Worm (Caenorhabditis elegans) whole organism, L4 larva: Measurements from ENCODE around the gene C02F5.13.
A peak's percentile ranks its signal among the peaks of the same experiment; 100 is the strongest.

Source experiments
- D1046.2 ChIP-seq: fragments of 200-800 bp; sonication (Bioruptor generic); IDR thresholded peaks from 2 replicates; pipeline ENCODE4 v1.3.6; 2022; ENCODE audit warnings: missing genetic modification characterization, missing compliant biosample characterization
- F37D6.2 ChIP-seq: sonication (generic microtip); optimal IDR thresholded peaks from 2 replicates; lab custom pipeline; 2016; ENCODE audit warnings: mild to moderate bottlenecking, missing genetic modification characterization, missing compliant biosample characterization
- T20F7.1 ChIP-seq: fragments of 200-800 bp; sonication (Bioruptor generic); optimal IDR thresholded peaks from 2 replicates; lab custom pipeline; 2018; ENCODE audit warnings: mild to moderate bottlenecking, missing genetic modification characterization, missing compliant biosample characterization
- aha-1 ChIP-seq: fragments of 150-350 bp; peaks from one replicate; lab custom pipeline; 2014; ENCODE audit warnings: missing biosample characterization, missing genetic modification characterization
- aly-2 ChIP-seq: sonication (generic microtip); optimal IDR thresholded peaks from 2 replicates; lab custom pipeline; 2018; ENCODE audit warnings: missing biosample characterization, missing genetic modification characterization
- ceh-20 ChIP-seq: fragments of 200-800 bp; sonication (Bioruptor generic); IDR thresholded peaks from 2 replicates; pipeline ENCODE4 v1.3.6; 2022; ENCODE audit warnings: missing genetic modification reagents, missing genetic modification characterization, missing compliant biosample characterization
- daf-16 ChIP-seq, 3 experiments: sonication (generic microtip); optimal IDR thresholded peaks; 2 replicates each; lab custom pipeline; 2016 to 2017; ENCODE audit warnings: missing genetic modification characterization in 3 of 3, missing genetic modification reagents in 3 of 3, mild to moderate bottlenecking in 2 of 3, missing compliant biosample characterization in 2 of 3, missing biosample characterization in 1 of 3, moderate library complexity in 1 of 3
- dmd-6 ChIP-seq: fragments of 200-800 bp; sonication (Bioruptor generic); IDR thresholded peaks from 2 replicates; pipeline ENCODE4 v1.3.6; 2022; ENCODE audit warnings: missing genetic modification reagents, missing genetic modification characterization, missing compliant biosample characterization
- dmd-8 ChIP-seq: fragments of 200-800 bp; sonication (Bioruptor generic); IDR thresholded peaks from 2 replicates; pipeline ENCODE4 v1.3.6; 2022; ENCODE audit warnings: missing genetic modification characterization, missing compliant biosample characterization
- dve-1 ChIP-seq: sonication (generic microtip); optimal IDR thresholded peaks from 2 replicates; lab custom pipeline; 2017; ENCODE audit warnings: antibody characterized with exemption, mild to moderate bottlenecking, missing genetic modification characterization, missing compliant biosample characterization; ENCODE audit not compliant: insufficient read depth
- fkh-10 ChIP-seq: fragments of 150-350 bp; optimal IDR thresholded peaks from 2 replicates; lab custom pipeline; 2014; ENCODE audit warnings: missing biosample characterization, missing genetic modification reagents, missing genetic modification characterization
- hif-1 ChIP-seq, 2 experiments: sonication (generic microtip); optimal IDR thresholded peaks; 2 replicates each; lab custom pipeline; 2016 to 2017; ENCODE audit warnings: missing compliant biosample characterization in 2 of 2, missing genetic modification characterization in 2 of 2, missing genetic modification reagents in 2 of 2, missing genotype in 2 of 2, mild to moderate bottlenecking in 1 of 2
- hlh-11 ChIP-seq: fragments of 200-800 bp; sonication (Bioruptor generic); optimal IDR thresholded peaks from 2 replicates; lab custom pipeline; 2018; ENCODE audit warnings: mild to moderate bottlenecking, missing genetic modification characterization, missing compliant biosample characterization
- hlh-30 ChIP-seq: sonication (generic microtip); optimal IDR thresholded peaks from 2 replicates; lab custom pipeline; 2017; ENCODE audit warnings: antibody characterized with exemption, mild to moderate bottlenecking, missing genetic modification characterization, missing compliant biosample characterization; ENCODE audit not compliant: insufficient read depth
- hmg-1.1 ChIP-seq: fragments of 200-800 bp; sonication (Bioruptor generic); IDR thresholded peaks from 2 replicates; pipeline ENCODE4 v1.3.6; 2022; ENCODE audit warnings: missing genetic modification reagents, missing genetic modification characterization, missing compliant biosample characterization
- lin-29 ChIP-seq: fragments of 200-800 bp; sonication (Bioruptor generic); IDR thresholded peaks from 2 replicates; pipeline ENCODE4 v1.3.6; 2022; ENCODE audit warnings: missing genetic modification reagents, missing genetic modification characterization, missing compliant biosample characterization
- lin-39 ChIP-seq: fragments of 150-350 bp; optimal IDR thresholded peaks from 2 replicates; lab custom pipeline; 2014; ENCODE audit warnings: missing biosample characterization, missing genetic modification reagents, missing genetic modification characterization
- madf-9 ChIP-seq: fragments of 200-800 bp; sonication (Bioruptor generic); conservative IDR thresholded peaks from 2 replicates; pipeline ENCODE4 v1.3.6; 2022; ENCODE audit warnings: missing genetic modification reagents, missing genetic modification characterization, missing compliant biosample characterization
- mep-1 ChIP-seq: fragments of 150-350 bp; sonication (generic microtip); optimal IDR thresholded peaks from 3 replicates; lab custom pipeline; 2014; ENCODE audit warnings: missing biosample characterization, missing genetic modification characterization
- mes-2 ChIP-seq: sonication (generic microtip); optimal IDR thresholded peaks from 2 replicates; lab custom pipeline; 2016; ENCODE audit warnings: missing genotype, mild to moderate bottlenecking, missing genetic modification characterization, missing compliant biosample characterization; ENCODE audit not compliant: poor library complexity, severe bottlenecking
- nhr-10 ChIP-seq: fragments of 150-350 bp; optimal IDR thresholded peaks from 2 replicates; lab custom pipeline; 2014; ENCODE audit warnings: missing biosample characterization, missing genetic modification characterization
- nhr-11 ChIP-seq: fragments of 150-350 bp; optimal IDR thresholded peaks from 2 replicates; lab custom pipeline; 2014; ENCODE audit warnings: missing biosample characterization, missing genetic modification characterization
- nhr-237 ChIP-seq: sonication (generic microtip); optimal IDR thresholded peaks from 2 replicates; lab custom pipeline; 2017; ENCODE audit warnings: missing biosample characterization, missing genetic modification characterization
- nhr-28 ChIP-seq: fragments of 150-350 bp; optimal IDR thresholded peaks from 2 replicates; lab custom pipeline; 2014; ENCODE audit warnings: missing biosample characterization, missing genetic modification characterization
- nhr-48 ChIP-seq: sonication (generic microtip); optimal IDR thresholded peaks from 2 replicates; lab custom pipeline; 2016; ENCODE audit warnings: mild to moderate bottlenecking, missing genetic modification characterization, missing compliant biosample characterization
- nhr-6 ChIP-seq: fragments of 150-350 bp; optimal IDR thresholded peaks from 2 replicates; lab custom pipeline; 2014; ENCODE audit warnings: missing biosample characterization, missing genetic modification characterization
- nhr-76 ChIP-seq: fragments of 150-350 bp; optimal IDR thresholded peaks from 2 replicates; lab custom pipeline; 2014; ENCODE audit warnings: missing biosample characterization, missing genetic modification characterization
- nhr-77 ChIP-seq: fragments of 150-350 bp; optimal IDR thresholded peaks from 2 replicates; lab custom pipeline; 2014; ENCODE audit warnings: missing biosample characterization, missing genetic modification characterization
- pqm-1 ChIP-seq: sonication (generic microtip); optimal IDR thresholded peaks from 2 replicates; lab custom pipeline; 2017; ENCODE audit warnings: missing biosample characterization, missing genetic modification characterization
- skn-1 ChIP-seq: fragments of 150-350 bp; optimal IDR thresholded peaks from 2 replicates; lab custom pipeline; 2014; ENCODE audit warnings: missing biosample characterization, missing genetic modification characterization
- spr-1 ChIP-seq: sonication (generic microtip); optimal IDR thresholded peaks from 2 replicates; lab custom pipeline; 2016; ENCODE audit warnings: mild to moderate bottlenecking, missing genetic modification characterization, missing compliant biosample characterization
- unc-130 ChIP-seq: sonication (generic microtip); optimal IDR thresholded peaks from 2 replicates; lab custom pipeline; 2016; ENCODE audit warnings: missing genetic modification reagents, missing genetic modification characterization, missing compliant biosample characterization
- unc-62 ChIP-seq, 3 experiments: fragments of 150-350 bp in 1 of 3; sonication (generic microtip); optimal IDR thresholded peaks in 2 of 3; peaks in 1 of 3; 1 replicate in 1 of 3; 2 replicates in 2 of 3; lab custom pipeline; 2014 to 2017; ENCODE audit warnings: missing biosample characterization in 3 of 3, missing genetic modification characterization in 3 of 3, missing genetic modification reagents in 3 of 3, missing genotype in 1 of 3
- ztf-7 ChIP-seq: fragments of 150-350 bp; optimal IDR thresholded peaks from 2 replicates; lab custom pipeline; 2014; ENCODE audit warnings: missing biosample characterization, missing genetic modification characterization

Gene C02F5.13

DNA sequence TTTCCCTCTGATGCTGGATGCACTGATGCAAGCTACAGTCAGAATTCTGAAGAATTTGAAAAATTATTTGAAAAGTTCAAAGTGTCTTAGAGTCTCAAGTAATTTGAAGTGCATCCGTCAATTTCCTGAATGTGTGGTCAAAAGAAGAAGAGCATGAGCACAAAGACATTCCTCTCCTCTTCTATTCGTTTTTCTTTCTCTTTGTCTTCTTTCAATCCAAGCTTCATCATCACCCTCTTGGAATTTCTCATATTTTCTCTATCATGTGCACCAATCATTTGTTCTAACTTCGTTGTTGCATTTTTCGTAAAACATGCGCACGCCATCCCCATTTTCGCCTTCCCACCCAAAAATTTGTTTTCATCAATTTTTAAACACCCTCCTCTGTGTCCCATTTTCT lies 38.9 kb downstream of the C02F5.13 start:
- TF ChIP-seq nhr-77 (tag; lab: Kevin White, UChicago) (no peak), fkh-10 (GFP tag; lab: Kevin White, UChicago) (peak; percentile 54), nhr-48 (tag; lab: Kevin White, UChicago) (no peak)

DNA sequence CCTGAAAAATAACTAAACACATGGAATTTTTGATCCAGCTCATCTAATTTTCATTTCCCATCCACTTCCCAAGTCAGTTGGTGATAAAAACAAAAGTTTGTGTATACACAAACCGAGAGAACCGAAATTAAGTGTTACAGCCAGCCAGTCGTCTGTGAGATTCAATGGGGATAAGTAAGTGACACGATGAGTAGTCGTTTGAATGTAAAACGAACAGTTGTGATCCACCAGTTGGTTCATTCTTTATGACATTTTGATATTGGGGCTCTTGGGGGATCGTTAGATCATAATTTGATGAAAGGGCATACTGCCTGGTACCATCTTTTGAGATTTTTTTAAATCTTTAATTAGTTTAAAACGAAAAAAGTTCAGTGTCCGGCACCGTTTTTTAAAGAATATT lies 39.7 kb downstream of the C02F5.13 start:
- TF ChIP-seq lin-29 (GFP tag; lab: Robert Waterston, UW) (no peak), nhr-6 (tag; lab: Kevin White, UChicago) (no peak), fkh-10 (GFP tag; lab: Kevin White, UChicago) (no peak), nhr-237 (tag; lab: Kevin White, UChicago) (no peak), D1046.2 (GFP tag; lab: Robert Waterston, UW) (no peak)

DNA sequence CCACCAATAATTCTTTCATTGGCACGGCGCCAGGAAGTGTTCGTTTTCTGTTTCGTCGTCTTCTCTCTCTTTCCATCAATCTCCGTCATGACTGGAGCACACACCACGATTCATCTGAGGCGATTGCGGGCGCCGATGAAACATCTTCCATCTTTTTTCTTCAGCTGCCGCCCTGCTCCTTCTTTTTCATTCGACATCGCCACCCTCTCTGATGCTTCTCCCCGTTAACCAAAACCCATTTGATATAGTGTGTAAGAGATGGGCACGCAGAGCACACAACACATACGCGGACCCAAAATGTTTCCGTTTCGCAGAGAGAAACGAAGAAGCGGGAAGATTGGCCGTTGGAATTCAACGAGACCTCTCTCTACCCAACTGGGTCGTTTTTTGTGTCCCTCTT lies 40.4 kb downstream of the C02F5.13 start:
- TF ChIP-seq nhr-10 (tag; lab: Kevin White, UChicago) (no peak), fkh-10 (GFP tag; lab: Kevin White, UChicago) (no peak), hlh-30 (tag; lab: Kevin White, UChicago) (peak; percentile 3), mep-1 (peak; percentile 9), dmd-6 (GFP tag; lab: Robert Waterston, UW) (no peak), hlh-11 (tag; lab: Kevin White, UChicago) (peak; percentile 57), hmg-1.1 (GFP tag; lab: Robert Waterston, UW) (peak; percentile 26; the same call in 1 of the 2 replicates), madf-9 (GFP tag; lab: Robert Waterston, UW) (no peak), lin-39 (tag; lab: Kevin White, UChicago) (no peak), mes-2 (tag; lab: Kevin White, UChicago) (peak; percentile 37), aha-1 (peak; percentile 94), ceh-20 (GFP tag; lab: Robert Waterston, UW) (peak; percentile 55; the same call in 1 of the 2 replicates), unc-62 (GFP tag; optimal IDR thresholded peaks at IDR 0.05 in 1 of 2; lab: Kevin White, UChicago) (peak in 1 of 2 experiments; percentile 86), unc-62 (tag; optimal IDR thresholded peaks at IDR 0.05; lab: Kevin White, UChicago) (no peak), nhr-11 (tag; lab: Kevin White, UChicago) (peak; percentile 3), F37D6.2 (tag; lab: Kevin White, UChicago) (peak; percentile 10)

DNA sequence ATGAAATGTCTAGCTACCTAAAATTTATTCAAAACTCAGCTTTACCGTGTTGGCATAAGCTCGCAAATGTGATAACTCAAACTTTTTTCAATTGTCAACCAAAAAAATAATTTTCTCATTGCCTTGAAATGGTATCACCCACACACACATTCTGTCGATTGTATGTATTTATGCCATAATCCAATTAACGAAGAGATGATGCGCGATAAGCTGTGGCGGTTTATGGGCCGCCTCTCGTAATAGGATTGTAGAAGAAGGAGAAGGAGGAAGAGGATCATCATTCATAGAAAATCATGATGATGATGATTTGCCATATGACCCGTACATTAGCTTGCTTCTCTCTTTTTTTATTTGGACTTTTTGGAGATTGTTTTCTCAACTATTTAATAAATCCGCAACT lies 42.0 kb downstream of the C02F5.13 start:
- TF ChIP-seq unc-130 (no peak), spr-1 (tag; lab: Kevin White, UChicago) (no peak), hif-1 (tag; optimal IDR thresholded peaks at IDR 0.05; lab: Kevin White, UChicago) (no peak), ztf-7 (tag; lab: Kevin White, UChicago) (no peak), skn-1 (tag; lab: Kevin White, UChicago) (no peak), aly-2 (no peak)

DNA sequence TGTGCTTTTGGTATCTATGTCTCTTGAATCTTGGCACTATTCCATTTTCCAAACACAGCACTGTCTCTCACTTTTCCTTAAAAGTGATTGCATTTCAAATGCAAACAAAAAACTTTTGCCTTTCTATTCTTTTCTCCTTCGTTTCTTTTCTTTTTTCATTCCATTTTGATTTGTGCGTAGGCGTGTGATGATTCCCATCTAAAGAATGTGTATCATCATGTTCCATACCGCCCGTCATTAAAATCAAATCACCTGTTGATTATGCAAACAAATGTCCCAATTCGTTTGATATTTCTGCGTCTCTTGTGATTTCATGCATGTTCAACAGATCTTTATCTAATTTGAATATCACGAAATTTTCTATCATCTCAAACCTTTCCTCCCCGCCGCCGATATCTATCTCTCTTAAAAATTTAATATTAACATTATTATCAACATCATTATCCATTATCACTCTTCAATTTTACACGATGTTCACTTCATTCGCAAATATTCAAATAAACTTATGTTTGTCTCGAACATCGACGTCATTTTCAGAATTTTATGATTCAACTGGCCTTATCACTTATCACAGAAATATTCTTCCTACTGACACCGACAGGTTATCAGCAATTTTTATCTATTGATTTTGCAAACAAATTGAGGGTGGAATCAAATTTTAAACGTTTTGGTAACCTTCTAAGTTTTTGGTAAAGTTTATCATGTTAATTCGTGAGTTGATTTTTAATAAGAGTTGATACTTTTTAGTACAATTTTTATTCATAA lies 44.3 kb downstream of the C02F5.13 start:
- TF ChIP-seq pqm-1 (peak; percentile 99), dve-1 (peak; percentile 74), dmd-8 (GFP tag; lab: Robert Waterston, UW) (no peak), hlh-30 (tag; lab: Kevin White, UChicago) (peak; percentile 2), nhr-76 (tag; lab: Kevin White, UChicago) (no peak), hlh-11 (tag; lab: Kevin White, UChicago) (peak; percentile 66), daf-16 (GFP tag; optimal IDR thresholded peaks at IDR 0.05; lab: Kevin White, UChicago) (no peak), daf-16 (tag; optimal IDR thresholded peaks at IDR 0.05; lab: Kevin White, UChicago) (peak; percentile 55), nhr-28 (tag; lab: Kevin White, UChicago) (peak; percentile 74), dmd-6 (GFP tag; lab: Robert Waterston, UW) (peak; percentile 78), T20F7.1 (peak; percentile 41), unc-130 (no peak)
